Worm (Caenorhabditis elegans) whole organism, late embryonic: Measurements from ENCODE around the gene flp-4.

Source experiments
- C08G9.2 ChIP-seq: sonication (generic microtip); optimal IDR thresholded peaks from 2 replicates; lab custom pipeline; 2016; ENCODE audit warnings: mild to moderate bottlenecking, missing genetic modification characterization, moderate library complexity, missing compliant biosample characterization
- F13H6.1 ChIP-seq: sonication (generic microtip); optimal IDR thresholded peaks from 2 replicates; lab custom pipeline; 2016; ENCODE audit warnings: missing genetic modification characterization, missing compliant biosample characterization
- K02D7.2 ChIP-seq: sonication (generic microtip); optimal IDR thresholded peaks from 2 replicates; lab custom pipeline; 2017; ENCODE audit warnings: mild to moderate bottlenecking, missing genetic modification characterization, missing compliant biosample characterization
- ahr-1 ChIP-seq: sonication (generic microtip); optimal IDR thresholded peaks from 2 replicates; lab custom pipeline; 2016; ENCODE audit warnings: missing genetic modification characterization, missing compliant biosample characterization
- ama-1 ChIP-seq: fragments of 150-350 bp; optimal IDR thresholded peaks from 2 replicates; lab custom pipeline; 2014
- ceh-14 ChIP-seq: sonication (generic microtip); optimal IDR thresholded peaks from 2 replicates; lab custom pipeline; 2016; ENCODE audit warnings: missing genotype, missing genetic modification characterization, missing compliant biosample characterization
- ceh-2 ChIP-seq: sonication (generic microtip); optimal IDR thresholded peaks from 2 replicates; lab custom pipeline; 2016; ENCODE audit warnings: missing genotype, missing genetic modification characterization, missing compliant biosample characterization
- ceh-22 ChIP-seq: sonication (generic microtip); optimal IDR thresholded peaks from 2 replicates; lab custom pipeline; 2017; ENCODE audit warnings: missing biosample characterization, missing genetic modification characterization
- ceh-31 ChIP-seq: sonication (generic microtip); optimal IDR thresholded peaks from 2 replicates; lab custom pipeline; 2016; ENCODE audit warnings: missing genetic modification characterization, missing compliant biosample characterization
- ceh-34 ChIP-seq: sonication (generic microtip); optimal IDR thresholded peaks from 2 replicates; lab custom pipeline; 2016; ENCODE audit warnings: mild to moderate bottlenecking, missing genetic modification characterization, missing compliant biosample characterization
- ceh-45 ChIP-seq: fragments of 200-800 bp; sonication (Bioruptor generic); IDR thresholded peaks from 2 replicates; pipeline ENCODE4 v1.3.6; 2022; ENCODE audit warnings: missing genetic modification reagents, missing genetic modification characterization, missing compliant biosample characterization
- ceh-48 ChIP-seq: sonication (generic microtip); optimal IDR thresholded peaks from 2 replicates; lab custom pipeline; 2016; ENCODE audit warnings: missing genetic modification characterization, inconsistent platforms, missing compliant biosample characterization
- ceh-6 ChIP-seq: fragments of 200-800 bp; sonication (Bioruptor generic); optimal IDR thresholded peaks from 2 replicates; lab custom pipeline; 2018; ENCODE audit warnings: mild to moderate bottlenecking, missing genetic modification characterization, missing compliant biosample characterization
- dve-1 ChIP-seq: sonication (generic microtip); optimal IDR thresholded peaks from 2 replicates; lab custom pipeline; 2017; ENCODE audit warnings: antibody characterized with exemption, mild to moderate bottlenecking, missing genetic modification characterization, missing compliant biosample characterization
- elt-4 ChIP-seq: sonication (generic microtip); optimal IDR thresholded peaks from 2 replicates; lab custom pipeline; 2016; ENCODE audit warnings: missing genetic modification characterization, missing compliant biosample characterization
- ets-4 ChIP-seq: sonication (generic microtip); optimal IDR thresholded peaks from 2 replicates; lab custom pipeline; 2016; ENCODE audit warnings: missing genetic modification characterization, missing compliant biosample characterization
- fkh-10 ChIP-seq: fragments of 150-350 bp; optimal IDR thresholded peaks from 2 replicates; lab custom pipeline; 2014; ENCODE audit warnings: missing biosample characterization, missing genetic modification reagents, missing genetic modification characterization
- fkh-6 ChIP-seq: sonication (generic microtip); optimal IDR thresholded peaks from 2 replicates; lab custom pipeline; 2016; ENCODE audit warnings: missing genetic modification characterization, missing compliant biosample characterization
- gmeb-2 ChIP-seq: sonication (generic microtip); optimal IDR thresholded peaks from 2 replicates; lab custom pipeline; 2016; ENCODE audit warnings: missing genetic modification characterization, inconsistent platforms, missing compliant biosample characterization
- hlh-13 ChIP-seq: fragments of 200-800 bp; sonication (Bioruptor generic); optimal IDR thresholded peaks from 2 replicates; lab custom pipeline; 2018; ENCODE audit warnings: mild to moderate bottlenecking, missing genetic modification characterization, missing compliant biosample characterization
- hlh-6 ChIP-seq: sonication (generic microtip); optimal IDR thresholded peaks from 2 replicates; lab custom pipeline; 2016; ENCODE audit warnings: missing genotype, missing genetic modification characterization, missing compliant biosample characterization
- madf-2 ChIP-seq: sonication (generic microtip); optimal IDR thresholded peaks from 2 replicates; lab custom pipeline; 2017; ENCODE audit warnings: missing genetic modification characterization, missing compliant biosample characterization
- mec-3 ChIP-seq: sonication (generic microtip); optimal IDR thresholded peaks from 2 replicates; lab custom pipeline; 2016; ENCODE audit warnings: borderline replicate concordance, missing genetic modification characterization, missing compliant biosample characterization
- nhr-232 ChIP-seq: sonication (generic microtip); optimal IDR thresholded peaks from 2 replicates; lab custom pipeline; 2016; ENCODE audit warnings: missing genetic modification characterization, missing compliant biosample characterization
- npax-4 ChIP-seq: sonication (generic microtip); optimal IDR thresholded peaks from 2 replicates; lab custom pipeline; 2016; ENCODE audit warnings: missing genetic modification characterization, missing compliant biosample characterization
- pag-3 ChIP-seq: sonication (generic microtip); optimal IDR thresholded peaks from 2 replicates; lab custom pipeline; 2016; ENCODE audit warnings: missing compliant biosample characterization, missing genetic modification characterization, borderline replicate concordance
- pqm-1 ChIP-seq: sonication (generic microtip); optimal IDR thresholded peaks from 2 replicates; lab custom pipeline; 2016; ENCODE audit warnings: missing genetic modification characterization, missing compliant biosample characterization
- ref-2 ChIP-seq: sonication (generic microtip); optimal IDR thresholded peaks from 2 replicates; lab custom pipeline; 2016; ENCODE audit warnings: missing genetic modification characterization, missing compliant biosample characterization
- sdc-2 ChIP-seq: sonication (generic microtip); optimal IDR thresholded peaks from 2 replicates; lab custom pipeline; 2016; ENCODE audit warnings: missing genotype, missing genetic modification characterization, missing compliant biosample characterization
- syd-9 ChIP-seq: sonication (generic microtip); optimal IDR thresholded peaks from 2 replicates; lab custom pipeline; 2016; ENCODE audit warnings: mild to moderate bottlenecking, missing genetic modification characterization, moderate library complexity, missing compliant biosample characterization
- tbx-7 ChIP-seq: sonication (generic microtip); optimal IDR thresholded peaks from 2 replicates; lab custom pipeline; 2016; ENCODE audit warnings: missing genotype, missing genetic modification characterization, missing compliant biosample characterization
- ttx-3 ChIP-seq: sonication (generic microtip); optimal IDR thresholded peaks from 2 replicates; lab custom pipeline; 2016; ENCODE audit warnings: missing genetic modification reagents, missing genetic modification characterization, missing compliant biosample characterization
- unc-42 ChIP-seq: sonication (generic microtip); optimal IDR thresholded peaks from 2 replicates; lab custom pipeline; 2016; ENCODE audit warnings: missing genotype, missing genetic modification characterization, missing compliant biosample characterization
- unc-55 ChIP-seq: sonication (generic microtip); optimal IDR thresholded peaks from 2 replicates; lab custom pipeline; 2017; ENCODE audit warnings: missing biosample characterization, missing genetic modification reagents, missing genetic modification characterization
- unc-86 ChIP-seq: sonication (generic microtip); optimal IDR thresholded peaks from 2 replicates; lab custom pipeline; 2016; ENCODE audit warnings: missing genetic modification characterization, missing compliant biosample characterization
- zip-5 ChIP-seq: sonication (generic microtip); optimal IDR thresholded peaks from 2 replicates; lab custom pipeline; 2016; ENCODE audit warnings: missing genetic modification characterization, missing compliant biosample characterization
- ztf-16 ChIP-seq: sonication (generic microtip); optimal IDR thresholded peaks from 2 replicates; lab custom pipeline; 2017; ENCODE audit warnings: missing genetic modification characterization, missing compliant biosample characterization

The flp-4 gene

DNA sequence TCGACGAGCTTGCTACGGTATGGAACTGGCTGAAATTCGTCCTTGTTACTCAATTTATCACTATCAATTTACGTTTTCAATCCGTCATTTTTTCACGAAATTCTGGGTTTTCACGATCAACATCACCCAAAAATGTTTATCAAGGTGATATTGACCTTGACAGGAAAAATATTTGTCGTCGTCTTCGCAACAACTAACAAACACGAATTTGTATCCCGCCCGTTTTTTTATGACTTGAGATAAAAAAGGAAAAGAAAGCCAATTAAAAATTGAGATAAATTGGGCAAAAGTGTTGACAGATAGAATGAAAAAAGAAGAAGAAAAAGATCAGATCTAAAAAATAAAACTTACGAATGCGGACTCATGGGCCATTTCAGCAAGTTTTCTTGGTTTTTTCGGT is 37.8 kb upstream of the flp-4 start:
- TF ChIP-seq ceh-31 (tag; lab: Kevin White, UChicago): no peak
- no peak for TF ChIP-seq unc-42 (tag; lab: Kevin White, UChicago)
- no peak for TF ChIP-seq zip-5 (tag; lab: Kevin White, UChicago)
- TF ChIP-seq ceh-22: no peak
- TF ChIP-seq mec-3 (tag; lab: Kevin White, UChicago): no peak
- TF ChIP-seq F13H6.1 (tag; lab: Kevin White, UChicago): no peak
- TF ChIP-seq ztf-16: no peak

DNA sequence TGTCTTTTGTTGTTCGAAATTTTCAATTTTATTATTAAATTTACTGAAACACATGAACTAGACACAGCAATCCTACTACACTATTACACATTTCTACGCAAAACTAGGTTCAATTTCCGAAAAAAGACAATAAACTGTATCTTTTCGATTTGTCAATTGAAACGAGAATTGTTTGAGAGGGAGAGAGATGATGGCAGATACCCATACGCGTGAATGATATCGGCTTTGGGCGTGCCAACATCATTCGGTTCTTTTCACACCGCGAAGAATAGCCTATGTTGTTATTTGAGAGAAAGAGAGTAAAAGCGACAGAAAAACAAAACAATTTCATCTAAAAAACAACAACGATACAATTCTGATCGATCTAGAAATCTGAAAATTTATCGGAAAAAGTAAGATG is 36.9 kb upstream of the flp-4 start:
- TF ChIP-seq dve-1 (no peak), mec-3 (tag; lab: Kevin White, UChicago) (no peak), hlh-6 (no peak), ceh-34 (tag; lab: Kevin White, UChicago) (no peak), nhr-232 (tag; lab: Kevin White, UChicago) (no peak), elt-4 (no peak), C08G9.2 (tag; lab: Kevin White, UChicago) (no peak), ceh-2 (tag; lab: Kevin White, UChicago) (no peak), K02D7.2 (no peak), syd-9 (tag; lab: Kevin White, UChicago) (no peak), ref-2 (tag; lab: Kevin White, UChicago) (no peak), ztf-16 (no peak), gmeb-2 (no peak), ceh-48 (tag; lab: Kevin White, UChicago) (no peak), ama-1 (lab: Kevin White, UChicago) (no peak), ttx-3 (tag; lab: Kevin White, UChicago) (no peak), pag-3 (tag; lab: Kevin White, UChicago) (no peak), unc-55 (GFP tag; lab: Kevin White, UChicago) (no peak), ceh-31 (tag; lab: Kevin White, UChicago) (no peak), ceh-14 (tag; lab: Kevin White, UChicago) (no peak)

DNA sequence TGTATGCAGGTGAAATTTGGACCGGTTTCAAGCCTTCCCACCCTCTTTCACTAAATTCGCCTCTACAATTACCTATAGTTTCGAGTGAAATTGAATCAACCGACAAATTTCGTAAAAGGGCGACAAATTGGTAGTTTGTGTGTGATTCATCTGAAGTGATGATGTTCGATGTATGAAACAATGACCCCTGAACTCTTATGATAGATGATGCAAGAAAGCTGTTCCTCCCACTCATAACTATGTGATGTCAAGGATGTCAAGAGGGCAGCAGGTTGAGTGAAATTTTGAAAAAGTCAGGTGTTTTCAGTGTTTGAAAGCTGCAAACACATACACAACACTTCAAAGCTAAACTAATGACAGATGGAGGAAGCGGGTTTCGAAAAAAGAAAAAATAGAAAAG is 36.2 kb upstream of the flp-4 start:
- TF ChIP-seq npax-4 (tag; lab: Kevin White, UChicago) (no peak), ceh-2 (tag; lab: Kevin White, UChicago) (no peak), tbx-7 (tag; lab: Kevin White, UChicago) (no peak), ceh-6 (GFP tag; lab: Kevin White, UChicago) (no peak), fkh-10 (GFP tag; lab: Kevin White, UChicago) (no peak), ttx-3 (tag; lab: Kevin White, UChicago) (no peak), hlh-13 (GFP tag; lab: Kevin White, UChicago) (no peak), ahr-1 (tag; lab: Kevin White, UChicago) (no peak)

DNA sequence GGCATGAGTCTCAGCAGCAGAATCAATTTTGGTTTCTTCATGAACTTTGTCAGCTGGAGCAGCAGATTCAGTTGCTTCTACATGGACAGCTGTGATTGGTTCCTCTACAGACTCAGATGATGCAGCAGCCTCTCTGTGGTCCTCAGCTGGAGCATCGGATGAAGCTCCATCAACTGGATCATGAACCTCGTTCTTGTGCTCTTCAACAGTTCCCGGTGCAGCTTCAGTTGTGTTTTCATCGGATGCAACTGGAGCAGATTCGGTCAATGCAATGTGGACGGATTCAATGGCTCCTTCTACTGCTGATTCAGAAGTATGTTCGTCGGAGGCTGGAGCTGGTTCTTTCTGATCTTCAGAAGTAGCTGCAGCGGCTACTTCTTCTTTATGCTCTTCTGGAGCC is 34.3 kb upstream of the flp-4 start:
- TF ChIP-seq mec-3 (tag; lab: Kevin White, UChicago): no peak
- no peak for TF ChIP-seq fkh-6 (tag; lab: Kevin White, UChicago)
- TF ChIP-seq ceh-31 (tag; lab: Kevin White, UChicago): no peak
- TF ChIP-seq dve-1: no peak
- no peak for TF ChIP-seq K02D7.2
- no peak for TF ChIP-seq sdc-2 (tag; lab: Kevin White, UChicago)
- no peak for TF ChIP-seq unc-86
- TF ChIP-seq zip-5 (tag; lab: Kevin White, UChicago): no peak
- no peak for TF ChIP-seq ahr-1 (tag; lab: Kevin White, UChicago)
- TF ChIP-seq ceh-6 (GFP tag; lab: Kevin White, UChicago): no peak
- no peak for TF ChIP-seq ceh-2 (tag; lab: Kevin White, UChicago)
- TF ChIP-seq ets-4 (tag; lab: Kevin White, UChicago): no peak
- TF ChIP-seq pqm-1 (tag; lab: Kevin White, UChicago): no peak
- no peak for TF ChIP-seq ceh-45 (GFP tag; lab: Robert Waterston, UW)
- TF ChIP-seq madf-2 (tag; lab: Kevin White, UChicago): no peak
- no peak for TF ChIP-seq tbx-7 (tag; lab: Kevin White, UChicago)
- no peak for TF ChIP-seq F13H6.1 (tag; lab: Kevin White, UChicago)
- TF ChIP-seq, all 69 proteins: peak for 0
